Fruit fly (Drosophila melanogaster) whole organism, embryonic: ENCODE results near the gene CG11668.
A peak's percentile ranks its signal among the peaks of the same experiment; 100 is the strongest.

Experiments used
- CG10543 ChIP-seq: fragments of 200-800 bp; sonication (Bioruptor generic); optimal IDR thresholded peaks from 3 replicates; lab custom pipeline; 2017; ENCODE audit warnings: missing biosample characterization, mild to moderate bottlenecking, missing genetic modification characterization, moderate library complexity
- CG12104 ChIP-seq: fragments of 200-800 bp; sonication (Bioruptor generic); optimal IDR thresholded peaks from 3 replicates; lab custom pipeline; 2016; ENCODE audit warnings: missing biosample characterization, missing genetic modification characterization
- CG12236 ChIP-seq: fragments of 200-800 bp; sonication (Bioruptor generic); optimal IDR thresholded peaks from 2 replicates; lab custom pipeline; 2016; ENCODE audit warnings: missing biosample characterization, missing genetic modification characterization
- CG12769 ChIP-seq: fragments of 200-800 bp; sonication (Bioruptor generic); optimal IDR thresholded peaks from 2 replicates; lab custom pipeline; 2019; ENCODE audit warnings: missing biosample characterization, mild to moderate bottlenecking, missing genetic modification characterization, moderate library complexity
- CG13287 ChIP-seq: fragments of 200-800 bp; sonication (Bioruptor generic); IDR thresholded peaks from 2 replicates; pipeline ENCODE4 v1.3.6; 2022; ENCODE audit warnings: missing biosample characterization, missing genetic modification characterization; ENCODE audit not compliant: partially characterized antibody
- CG13424 ChIP-seq: fragments of 200-800 bp; sonication (Bioruptor generic); optimal IDR thresholded peaks from 2 replicates; lab custom pipeline; 2019; ENCODE audit warnings: missing biosample characterization, mild to moderate bottlenecking, missing genetic modification characterization, moderate library complexity
- CG14441 ChIP-seq: fragments of 200-800 bp; sonication (Bioruptor generic); IDR thresholded peaks from 2 replicates; pipeline ENCODE4 v1.3.6; 2022; ENCODE audit warnings: missing biosample characterization, missing genetic modification characterization
- CG15479 ChIP-seq: fragments of 200-800 bp; sonication (Bioruptor generic); optimal IDR thresholded peaks from 3 replicates; lab custom pipeline; 2019; ENCODE audit warnings: missing biosample characterization, mild to moderate bottlenecking, missing genetic modification characterization, moderate library complexity
- CG2129 ChIP-seq: fragments of 200-800 bp; sonication (Bioruptor generic); IDR thresholded peaks from 2 replicates; pipeline ENCODE4 v1.3.6; 2022; ENCODE audit warnings: missing biosample characterization, missing genetic modification characterization; ENCODE audit not compliant: partially characterized antibody
- CG2712 ChIP-seq: fragments of 200-800 bp; optimal IDR thresholded peaks from 3 replicates; lab custom pipeline; 2019; ENCODE audit warnings: missing biosample characterization, mild to moderate bottlenecking, missing genetic modification characterization, moderate library complexity
- CG30403 ChIP-seq: fragments of 200-800 bp; sonication (Bioruptor generic); optimal IDR thresholded peaks from 3 replicates; lab custom pipeline; 2016; ENCODE audit warnings: missing biosample characterization, missing genetic modification characterization
- CG3163 ChIP-seq: fragments of 200-800 bp; sonication (Bioruptor generic); optimal IDR thresholded peaks from 3 replicates; lab custom pipeline; 2016; ENCODE audit warnings: missing biosample characterization, missing genetic modification characterization
- CG33557 ChIP-seq: fragments of 200-800 bp; sonication (Bioruptor generic); optimal IDR thresholded peaks from 2 replicates; lab custom pipeline; 2019; ENCODE audit warnings: missing biosample characterization, mild to moderate bottlenecking, missing genetic modification characterization, moderate library complexity
- CG4282 ChIP-seq: fragments of 200-800 bp; sonication (Bioruptor generic); optimal IDR thresholded peaks from 2 replicates; lab custom pipeline; 2016; ENCODE audit warnings: missing biosample characterization, missing genetic modification characterization
- CG6175 ChIP-seq: fragments of 200-800 bp; sonication (Bioruptor generic); IDR thresholded peaks from 3 replicates; pipeline ENCODE4 v1.3.6; 2022; ENCODE audit warnings: missing biosample characterization, missing genetic modification characterization
- CG7556 ChIP-seq: fragments of 200-800 bp; sonication (Bioruptor generic); optimal IDR thresholded peaks from 2 replicates; lab custom pipeline; 2017; ENCODE audit warnings: missing biosample characterization, mild to moderate bottlenecking, missing genetic modification characterization
- Dp ChIP-seq: fragments of 200-800 bp; sonication (Bioruptor generic); optimal IDR thresholded peaks from 2 replicates; lab custom pipeline; 2018; ENCODE audit warnings: missing biosample characterization, mild to moderate bottlenecking, missing genetic modification characterization, moderate library complexity
- Drgx ChIP-seq: fragments of 200-800 bp; sonication (Bioruptor generic); IDR thresholded peaks from 2 replicates; pipeline ENCODE4 v1.3.6; 2022; ENCODE audit warnings: missing biosample characterization, missing genetic modification characterization
- Ets65A ChIP-seq: fragments of 200-800 bp; sonication (Bioruptor generic); peaks from one replicate; lab custom pipeline; 2016; ENCODE audit warnings: missing biosample characterization, missing genetic modification characterization
- H15 ChIP-seq: fragments of 200-800 bp; sonication (Bioruptor generic); IDR thresholded peaks from 3 replicates; pipeline ENCODE4 v1.3.6; 2022; ENCODE audit warnings: missing biosample characterization, missing genetic modification characterization
- HHEX ChIP-seq: fragments of 200-800 bp; sonication (Bioruptor generic); optimal IDR thresholded peaks from 3 replicates; lab custom pipeline; 2017; ENCODE audit warnings: missing biosample characterization, mild to moderate bottlenecking, missing genetic modification characterization, missing genetic modification reagents
- HLHmδ ChIP-seq: fragments of 200-800 bp; sonication (Bioruptor generic); optimal IDR thresholded peaks from 2 replicates; lab custom pipeline; 2018; ENCODE audit warnings: missing biosample characterization, mild to moderate bottlenecking, missing genetic modification characterization, moderate library complexity
- Hey ChIP-seq: fragments of 200-800 bp; sonication (Bioruptor generic); optimal IDR thresholded peaks from 3 replicates; lab custom pipeline; 2018; ENCODE audit warnings: missing biosample characterization, mild to moderate bottlenecking, missing genetic modification characterization
- NC2β ChIP-seq: fragments of 200-800 bp; sonication (Bioruptor generic); optimal IDR thresholded peaks from 2 replicates; lab custom pipeline; 2016; ENCODE audit warnings: missing biosample characterization, missing genetic modification characterization
- NFAT ChIP-seq: fragments of 200-800 bp; sonication (Bioruptor generic); IDR thresholded peaks from 2 replicates; pipeline ENCODE4 v1.3.6; 2022; ENCODE audit warnings: missing biosample characterization, missing genetic modification characterization
- NK7.1 ChIP-seq: fragments of 200-800 bp; sonication (Bioruptor generic); optimal IDR thresholded peaks from 3 replicates; lab custom pipeline; 2016; ENCODE audit warnings: missing biosample characterization, missing genetic modification characterization
- Nf-YB ChIP-seq: fragments of 200-800 bp; sonication (Bioruptor generic); optimal IDR thresholded peaks from 3 replicates; lab custom pipeline; 2019; ENCODE audit warnings: missing biosample characterization, mild to moderate bottlenecking, missing genetic modification characterization, moderate library complexity
- PHDP ChIP-seq: fragments of 200-800 bp; sonication (Bioruptor generic); optimal IDR thresholded peaks from 3 replicates; lab custom pipeline; 2018; ENCODE audit warnings: missing biosample characterization, mild to moderate bottlenecking, missing genetic modification characterization, moderate library complexity
- Pdp1 ChIP-seq, 2 experiments: fragments of 200-800 bp; sonication (Bioruptor generic); optimal IDR thresholded peaks; 3 replicates each; lab custom pipeline; 2016; ENCODE audit warnings: missing biosample characterization in 2 of 2, missing genetic modification characterization in 2 of 2, mild to moderate bottlenecking in 1 of 2, moderate library complexity in 1 of 2
- Tbp ChIP-seq: fragments of >200 bp; optimal IDR thresholded peaks from 2 replicates; lab custom pipeline; 2018; ENCODE audit warnings: missing biosample characterization, missing genetic modification characterization
- Xbp1 ChIP-seq: fragments of 200-800 bp; sonication (Bioruptor generic); optimal IDR thresholded peaks from 3 replicates; lab custom pipeline; 2016; ENCODE audit warnings: missing biosample characterization, mild to moderate bottlenecking, missing genetic modification characterization
- amos ChIP-seq: fragments of 200-800 bp; sonication (Bioruptor generic); IDR thresholded peaks from 2 replicates; pipeline ENCODE4 v1.3.6; 2022; ENCODE audit warnings: missing biosample characterization, missing genetic modification characterization; ENCODE audit not compliant: partially characterized antibody
- bigmax ChIP-seq: fragments of 200-800 bp; sonication (Bioruptor generic); optimal IDR thresholded peaks from 2 replicates; lab custom pipeline; 2018; ENCODE audit warnings: missing biosample characterization, mild to moderate bottlenecking, missing genetic modification characterization
- btn ChIP-seq: fragments of 200-800 bp; sonication (Bioruptor generic); optimal IDR thresholded peaks from 2 replicates; lab custom pipeline; 2016; ENCODE audit warnings: missing biosample characterization, missing genetic modification characterization
- cato ChIP-seq: fragments of 200-800 bp; sonication (Bioruptor generic); optimal IDR thresholded peaks from 2 replicates; lab custom pipeline; 2016; ENCODE audit warnings: missing biosample characterization, missing genetic modification characterization, borderline replicate concordance
- da ChIP-seq: fragments of 200-800 bp; sonication (Bioruptor generic); optimal IDR thresholded peaks from 2 replicates; lab custom pipeline; 2016; ENCODE audit warnings: missing biosample characterization, missing genetic modification characterization
- dati ChIP-seq: fragments of 200-800 bp; sonication (Bioruptor generic); IDR thresholded peaks from 2 replicates; pipeline ENCODE4 v1.3.6; 2022; ENCODE audit warnings: missing biosample characterization, missing genetic modification characterization
- fu2 ChIP-seq: fragments of 200-800 bp; sonication (Bioruptor generic); optimal IDR thresholded peaks from 2 replicates; lab custom pipeline; 2016; ENCODE audit warnings: missing biosample characterization, missing genetic modification characterization
- ind ChIP-seq: fragments of 200-800 bp; sonication (Bioruptor generic); optimal IDR thresholded peaks from 3 replicates; lab custom pipeline; 2016; ENCODE audit warnings: missing biosample characterization, missing genetic modification characterization
- jumu ChIP-seq: fragments of 200-800 bp; sonication (Bioruptor generic); optimal IDR thresholded peaks from 3 replicates; lab custom pipeline; 2016; ENCODE audit warnings: missing biosample characterization, missing genetic modification characterization
- lov ChIP-seq, 2 experiments: fragments of 200-800 bp in 1 of 2; fragments of >200 bp in 1 of 2; sonication (Bioruptor generic) in 1 of 2; IDR thresholded peaks in 1 of 2; optimal IDR thresholded peaks in 1 of 2; 2 replicates in 1 of 2; 3 replicates in 1 of 2; pipeline versions ENCODE4 v1.3.6 to Lab custom; 2017 to 2022; ENCODE audit warnings: missing biosample characterization in 1 of 2, missing genetic modification characterization in 1 of 2
- nom ChIP-seq: fragments of 200-800 bp; sonication (Bioruptor generic); optimal IDR thresholded peaks from 2 replicates; lab custom pipeline; 2017; ENCODE audit warnings: missing biosample characterization, missing genetic modification characterization, mild to moderate bottlenecking, moderate library complexity, missing genetic modification reagents
- pho ChIP-seq: fragments of 200-800 bp; sonication (Bioruptor generic); optimal IDR thresholded peaks from 2 replicates; lab custom pipeline; 2016; ENCODE audit warnings: missing biosample characterization, missing genetic modification characterization
- prd ChIP-seq, 3 experiments: fragments of >200 bp in 2 of 3; fragments of 200-800 bp in 1 of 3; sonication (Bioruptor generic) in 1 of 3; optimal IDR thresholded peaks in 2 of 3; IDR thresholded peaks in 1 of 3; 2 replicates in 2 of 3; 3 replicates in 1 of 3; pipeline versions ENCODE4 v1.3.6 to Lab custom; 2017 to 2022; ENCODE audit warnings: missing biosample characterization in 1 of 3, missing genetic modification characterization in 1 of 3
- psq ChIP-seq: fragments of 200-800 bp; sonication (Bioruptor generic); optimal IDR thresholded peaks from 2 replicates; lab custom pipeline; 2017; ENCODE audit warnings: missing biosample characterization, missing genetic modification characterization
- row ChIP-seq: fragments of 200-800 bp; sonication (Bioruptor generic); IDR thresholded peaks from 3 replicates; pipeline ENCODE4 v1.3.6; 2022; ENCODE audit warnings: missing biosample characterization, missing genetic modification characterization
- scrt ChIP-seq: fragments of 200-800 bp; sonication (Bioruptor generic); optimal IDR thresholded peaks from 2 replicates; lab custom pipeline; 2018; ENCODE audit warnings: missing biosample characterization, mild to moderate bottlenecking, missing genetic modification characterization, moderate library complexity
- slou ChIP-seq: fragments of 200-800 bp; sonication (Bioruptor generic); optimal IDR thresholded peaks from 3 replicates; lab custom pipeline; 2016; ENCODE audit warnings: missing biosample characterization, missing genetic modification characterization
- so ChIP-seq: fragments of 200-800 bp; sonication (Bioruptor generic); IDR thresholded peaks from 3 replicates; pipeline ENCODE4 v1.3.6; 2022; ENCODE audit warnings: missing biosample characterization, missing genetic modification characterization
- ssp ChIP-seq: fragments of 200-800 bp; sonication (Bioruptor generic); IDR thresholded peaks from 2 replicates; pipeline ENCODE4 v1.3.6; 2022; ENCODE audit warnings: missing biosample characterization, missing genetic modification characterization
- wek ChIP-seq: fragments of 200-800 bp; sonication (Bioruptor generic); optimal IDR thresholded peaks from 3 replicates; lab custom pipeline; 2018; ENCODE audit warnings: missing biosample characterization, mild to moderate bottlenecking, missing genetic modification characterization, moderate library complexity

CG11668 gene

DNA sequence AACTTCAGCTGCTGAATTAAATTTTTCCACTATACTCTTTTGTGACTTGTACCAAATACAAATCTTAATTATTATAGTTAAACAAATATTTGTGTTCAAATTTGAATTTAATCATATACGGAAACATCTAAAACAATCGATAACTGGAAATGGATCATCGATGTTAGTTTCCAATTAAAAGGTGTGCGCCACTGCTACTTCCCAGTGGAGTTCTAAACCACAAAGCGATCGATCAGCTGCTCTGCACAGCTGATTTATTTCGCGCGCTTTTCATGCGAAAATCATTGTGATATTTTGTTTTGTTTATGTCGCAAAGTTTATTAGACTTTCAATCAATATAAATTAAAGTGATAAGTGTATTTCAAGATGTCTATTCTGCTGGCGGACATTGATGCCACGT, 50.2 kb downstream of the CG11668 start, which contains the start of gene timeout (continued):
- TF ChIP-seq CG6175: no peak
- no peak for TF ChIP-seq HLHmδ (GFP tag; lab: Kevin White, UChicago)
- TF ChIP-seq NFAT (GFP tag; lab: Robert Waterston, UW): no peak
- TF ChIP-seq Dp (GFP tag; lab: Kevin White, UChicago): peak; percentile 86
- no peak for TF ChIP-seq H15
- TF ChIP-seq NK7.1: no peak
- TF ChIP-seq CG3163: no peak
- TF ChIP-seq wek (GFP tag; lab: Kevin White, UChicago): no peak
- TF ChIP-seq jumu (GFP tag; lab: Kevin White, UChicago): no peak
- TF ChIP-seq Drgx: no peak
- TF ChIP-seq CG12236 (GFP tag; lab: Kevin White, UChicago): no peak
- TF ChIP-seq CG33557 (GFP tag; lab: Kevin White, UChicago): no peak
- no peak for TF ChIP-seq CG2129 (GFP tag; lab: Robert Waterston, UW)
- TF ChIP-seq Tbp: no peak
- no peak for TF ChIP-seq CG15479
- no peak for TF ChIP-seq ind
- no peak for TF ChIP-seq slou (GFP tag; lab: Kevin White, UChicago)
- no peak for TF ChIP-seq CG30403
- no peak for TF ChIP-seq CG7556 (GFP tag; lab: Kevin White, UChicago)
- no peak for TF ChIP-seq bigmax (GFP tag; lab: Kevin White, UChicago)
- TF ChIP-seq CG2712 (tag; lab: Kevin White, UChicago): no peak
- TF ChIP-seq Xbp1 (GFP tag; lab: Kevin White, UChicago): no peak
- TF ChIP-seq amos (GFP tag; lab: Robert Waterston, UW): peak; percentile 71
- TF ChIP-seq CG10543: no peak
- no peak for TF ChIP-seq lov (optimal IDR thresholded peaks at IDR 0.05; lab: Kevin White, UChicago)
- no peak for TF ChIP-seq lov (GFP tag; IDR thresholded peaks at IDR 0.05; lab: Robert Waterston, UW)
- no peak for TF ChIP-seq so (GFP tag; lab: Robert Waterston, UW)
- TF ChIP-seq CG12769 (tag; lab: Kevin White, UChicago): no peak
- TF ChIP-seq CG12104 (GFP tag; lab: Kevin White, UChicago): no peak
- TF ChIP-seq dati (GFP tag; lab: Robert Waterston, UW): no peak
- no peak for TF ChIP-seq HHEX (GFP tag; lab: Kevin White, UChicago)
- no peak for TF ChIP-seq btn (GFP tag; lab: Kevin White, UChicago)
- TF ChIP-seq PHDP: no peak
- no peak for TF ChIP-seq Ets65A (GFP tag; lab: Kevin White, UChicago)
- TF ChIP-seq ssp (GFP tag; lab: Robert Waterston, UW): no peak
- no peak for TF ChIP-seq scrt (GFP tag; lab: Kevin White, UChicago)
- no peak; the same call in 2 of the 3 replicates for TF ChIP-seq row (GFP tag; lab: Robert Waterston, UW)
- TF ChIP-seq CG13424 (tag; lab: Kevin White, UChicago): no peak
- no peak for TF ChIP-seq fu2 (GFP tag; lab: Kevin White, UChicago)
- no peak for TF ChIP-seq da (GFP tag; lab: Kevin White, UChicago)
- no peak for TF ChIP-seq cato (GFP tag; lab: Kevin White, UChicago)
- no peak for TF ChIP-seq Hey (tag; lab: Kevin White, UChicago)
- TF ChIP-seq Pdp1 (GFP tag; optimal IDR thresholded peaks at IDR 0.05; lab: Kevin White, UChicago): no peak
- TF ChIP-seq psq: no peak
- no peak for TF ChIP-seq prd (optimal IDR thresholded peaks at IDR 0.05; lab: Kevin White, UChicago)
- TF ChIP-seq prd (GFP tag; IDR thresholded peaks at IDR 0.05; lab: Robert Waterston, UW): no peak
- no peak for TF ChIP-seq Nf-YB (GFP tag; lab: Kevin White, UChicago)
- peak; percentile 88 for TF ChIP-seq CG13287 (GFP tag; lab: Robert Waterston, UW)
- no peak for TF ChIP-seq CG14441
- no peak for TF ChIP-seq pho (GFP tag; lab: Kevin White, UChicago)
- TF ChIP-seq NC2β (GFP tag; lab: Kevin White, UChicago): no peak
- TF ChIP-seq CG4282 (GFP tag; lab: Kevin White, UChicago): no peak
- no peak for TF ChIP-seq nom
